Worm (Caenorhabditis elegans) whole organism, early embryonic: Measurements from ENCODE around the gene R12H7.4.

ENCODE experiments used
- F13C5.2 ChIP-seq: sonication (generic microtip); optimal IDR thresholded peaks from 2 replicates; lab custom pipeline; 2017; ENCODE audit warnings: mild to moderate bottlenecking, missing genetic modification characterization, inconsistent platforms, missing compliant biosample characterization
- aly-1 ChIP-seq: sonication (generic microtip); optimal IDR thresholded peaks from 2 replicates; lab custom pipeline; 2016; ENCODE audit warnings: missing genetic modification characterization, missing compliant biosample characterization
- ama-1 ChIP-seq: fragments of 150-350 bp; optimal IDR thresholded peaks from 2 replicates; lab custom pipeline; 2014
- flt-1 ChIP-seq: fragments of 200-800 bp; sonication (Bioruptor generic); IDR thresholded peaks from 2 replicates; pipeline ENCODE4 v1.3.6; 2022; ENCODE audit warnings: missing genetic modification characterization, missing compliant biosample characterization
- hnd-1 ChIP-seq: sonication (generic microtip); optimal IDR thresholded peaks from 2 replicates; lab custom pipeline; 2016; ENCODE audit warnings: missing genetic modification characterization, missing compliant biosample characterization
- sea-1 ChIP-seq: fragments of 200-800 bp; sonication (Bioruptor generic); conservative IDR thresholded peaks from 2 replicates; pipeline ENCODE4 v1.3.6; 2022; ENCODE audit warnings: missing genetic modification characterization, missing compliant biosample characterization
- tbx-11 ChIP-seq: fragments of 200-800 bp; sonication (Bioruptor generic); IDR thresholded peaks from 2 replicates; pipeline ENCODE4 v1.3.6; 2022; ENCODE audit warnings: missing genetic modification characterization, missing compliant biosample characterization
- tbx-37 ChIP-seq: fragments of 200-800 bp; sonication (Bioruptor generic); conservative IDR thresholded peaks from 2 replicates; pipeline ENCODE4 v1.3.6; 2022; ENCODE audit warnings: missing genetic modification reagents, missing genetic modification characterization, missing compliant biosample characterization
- tra-4 ChIP-seq: sonication (generic microtip); optimal IDR thresholded peaks from 2 replicates; lab custom pipeline; 2017; ENCODE audit warnings: missing genetic modification characterization, missing compliant biosample characterization

DNA sequence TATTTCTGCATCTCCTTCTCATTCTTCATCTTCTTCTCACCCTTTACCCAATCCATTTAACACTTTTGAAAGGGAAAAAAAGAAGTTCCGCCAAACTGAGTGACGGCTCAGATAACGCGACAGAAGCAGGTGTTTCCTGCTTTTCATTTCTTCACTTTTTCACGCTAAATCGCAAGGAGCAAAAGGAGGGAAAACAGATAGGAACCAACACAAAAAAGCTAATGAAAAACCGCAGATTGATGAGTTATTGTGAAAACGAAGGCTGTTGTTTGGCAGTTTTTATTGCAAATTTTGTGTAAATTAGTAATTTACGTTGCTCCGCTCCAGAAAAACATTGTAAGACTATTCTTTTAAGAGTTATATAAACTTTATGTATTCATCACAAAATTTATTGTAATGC lies 16.6 kb upstream of the R12H7.4 start:
- TF ChIP-seq sea-1 (GFP tag; lab: Robert Waterston, UW) = no peak
- TF ChIP-seq ama-1 = no peak
- TF ChIP-seq tra-4 (tag; lab: Kevin White, UChicago) = no peak
- no peak for TF ChIP-seq aly-1
- TF ChIP-seq tbx-37 = no peak
- no peak for TF ChIP-seq hnd-1 (tag; lab: Kevin White, UChicago)
- TF ChIP-seq F13C5.2 = no peak
- no peak for TF ChIP-seq flt-1 (GFP tag; lab: Robert Waterston, UW)
- TF ChIP-seq tbx-11 = no peak
